Fruit fly (Drosophila melanogaster): Measurements from ENCODE around the gene Sgs7.

Gene Sgs7

DNA sequence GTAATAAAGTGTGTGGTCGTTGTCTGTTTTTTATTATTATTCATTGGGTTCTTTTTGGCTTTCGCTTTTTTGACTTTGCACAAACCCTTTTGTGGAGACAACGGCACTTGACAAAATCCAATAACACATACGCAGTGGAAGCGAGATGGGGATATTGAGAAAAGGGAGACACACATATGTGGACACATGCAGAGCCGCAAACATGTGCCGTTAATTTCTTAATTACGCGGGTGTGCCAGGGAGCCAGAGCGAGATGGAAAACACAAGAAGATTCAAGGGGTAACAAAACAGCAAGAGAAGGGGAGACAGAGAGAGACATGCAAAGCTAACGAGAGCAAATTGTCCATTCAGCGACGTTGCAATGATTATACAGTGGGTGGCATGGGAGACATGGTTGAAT, 17.2 kb upstream of the Sgs7 start (continued):
- 0 out of 3 replicates have a peak, but pooled peaks have one; percentile 14 for TF ChIP-seq row (GFP tag; IDR thresholded peaks at IDR 0.05)
- TF ChIP-seq CG17328 (GFP tag; IDR thresholded peaks at IDR 0.05) = 0 out of 2 replicates have a peak, but pooled peaks have one; percentile 11
- TF ChIP-seq mirr (GFP tag; optimal IDR thresholded peaks at IDR 0.05) = peak; percentile 30
- peak; percentile 73; the same call in 1 of the 2 replicates for TF ChIP-seq crol (GFP tag; IDR thresholded peaks at IDR 0.05)
- TF ChIP-seq Hmr (GFP tag; optimal IDR thresholded peaks at IDR 0.05) = no peak
- peak in 1 of 2 experiments; percentile 35 for TF ChIP-seq bsh (GFP tag; optimal IDR thresholded peaks at IDR 0.05)
- peak; percentile 65 for TF ChIP-seq Med (GFP tag)
- TF ChIP-seq p53 (GFP tag; optimal IDR thresholded peaks at IDR 0.05) = peak; percentile 13
- peak; percentile 0 for TF ChIP-seq dm (GFP tag; optimal IDR thresholded peaks at IDR 0.05)
- TF ChIP-seq CG1647 (GFP tag; optimal IDR thresholded peaks at IDR 0.05) = peak; percentile 38
- TF ChIP-seq CG18599 (GFP tag; optimal IDR thresholded peaks at IDR 0.05) = peak; percentile 1
- TF ChIP-seq CG18011 (GFP tag; optimal IDR thresholded peaks at IDR 0.05) = no peak
- TF ChIP-seq otp (GFP tag; IDR thresholded peaks at IDR 0.05) = no peak
- TF ChIP-seq sug (tag; optimal IDR thresholded peaks at IDR 0.05) = peak; percentile 17
- no peak for TF ChIP-seq pita (GFP tag; optimal IDR thresholded peaks at IDR 0.05)
- no peak for TF ChIP-seq pum (GFP tag; optimal IDR thresholded peaks at IDR 0.05)
- TF ChIP-seq CG7839 (tag; optimal IDR thresholded peaks at IDR 0.05) = no peak
- peak; percentile 4 for TF ChIP-seq btn (GFP tag; optimal IDR thresholded peaks at IDR 0.05)
- TF ChIP-seq CG5953 (GFP tag; IDR thresholded peaks at IDR 0.05) = 0 out of 2 replicates have a peak, but pooled peaks have one; percentile 38

DNA sequence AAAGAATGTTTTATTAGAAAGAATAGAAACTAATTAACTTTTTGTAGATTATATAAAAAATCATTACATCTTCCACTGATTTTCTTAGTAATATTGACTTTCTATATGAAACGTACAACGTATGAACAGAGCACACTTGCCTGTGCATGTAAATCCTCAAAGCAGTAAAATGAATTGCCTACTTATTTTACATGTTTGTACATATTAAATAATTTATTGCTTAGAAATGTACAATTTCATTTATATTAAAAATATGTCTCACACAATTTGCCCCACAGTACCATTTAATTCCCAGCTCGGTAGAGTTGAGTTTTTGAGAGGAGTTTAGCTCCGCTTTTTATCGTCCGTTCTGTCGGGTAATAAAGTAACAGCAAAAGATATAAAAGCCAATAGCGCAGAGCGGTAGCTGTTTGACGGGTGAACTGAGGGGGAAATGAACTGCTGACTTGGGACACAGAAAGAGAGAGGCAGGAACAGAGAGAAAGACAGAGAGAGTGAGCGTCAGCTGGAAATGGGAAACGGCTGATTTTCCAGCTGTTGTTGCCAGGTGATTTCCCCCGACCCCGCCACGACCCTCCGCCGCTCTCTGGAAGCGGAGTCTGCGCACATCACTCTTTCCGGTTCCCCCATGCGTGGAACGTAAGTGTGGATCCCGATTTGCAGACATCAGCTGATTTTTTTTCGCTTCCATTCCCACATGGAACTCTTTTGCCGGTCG, 16.4 kb upstream of the Sgs7 start:
- no peak for TF ChIP-seq ash1 (GFP tag; optimal IDR thresholded peaks at IDR 0.05)
- TF ChIP-seq CG13287 (GFP tag; IDR thresholded peaks at IDR 0.05; ENCODE audit: partially characterized antibody) = peak; percentile 47; the same call in 1 of the 2 replicates
- no peak for TF ChIP-seq ase (GFP tag; IDR thresholded peaks at IDR 0.05)
- no peak for TF ChIP-seq hkb (optimal IDR thresholded peaks at IDR 0.05)
- TF ChIP-seq hkb (GFP tag; IDR thresholded peaks at IDR 0.05) = peak; percentile 22; the same call in 1 of the 2 replicates
- no peak for TF ChIP-seq CG10366 (GFP tag; IDR thresholded peaks at IDR 0.05)
- TF ChIP-seq CG17385 (GFP tag; optimal IDR thresholded peaks at IDR 0.05) = peak; percentile 32
- no peak for TF ChIP-seq CG14050 (GFP tag; IDR thresholded peaks at IDR 0.05)
- peak; percentile 11; the same call in 1 of the 2 replicates for TF ChIP-seq HLH3B (GFP tag; IDR thresholded peaks at IDR 0.05)
- peak; percentile 76; the same call in 2 of the 3 replicates for TF ChIP-seq ci (GFP tag; IDR thresholded peaks at IDR 0.05)
- TF ChIP-seq CG10565 (GFP tag; optimal IDR thresholded peaks at IDR 0.05) = no peak
- TF ChIP-seq CG5180 (GFP tag; optimal IDR thresholded peaks at IDR 0.05) = peak; percentile 28
- TF ChIP-seq oc (tag; optimal IDR thresholded peaks at IDR 0.05) = no peak
- TF ChIP-seq bsh (GFP tag; optimal IDR thresholded peaks at IDR 0.05) = peak in 1 of 2 experiments; percentile 48
- no peak for TF ChIP-seq H2.0 (GFP tag; IDR thresholded peaks at IDR 0.05)
- peak; percentile 36 for TF ChIP-seq Hmr (GFP tag; optimal IDR thresholded peaks at IDR 0.05)
- TF ChIP-seq CG33557 (GFP tag; optimal IDR thresholded peaks at IDR 0.05) = peak; percentile 3
- peak; percentile 96 for TF ChIP-seq crol (GFP tag; IDR thresholded peaks at IDR 0.05)
- peak; percentile 50 for TF ChIP-seq CG11723 (GFP tag; optimal IDR thresholded peaks at IDR 0.05)
- no peak for TF ChIP-seq caup (GFP tag; optimal IDR thresholded peaks at IDR 0.05; ENCODE audit: severe bottlenecking)
- TF ChIP-seq CG10543 (GFP tag; optimal IDR thresholded peaks at IDR 0.05) = peak; percentile 34
- no peak for TF ChIP-seq ab (GFP tag; optimal IDR thresholded peaks at IDR 0.05)
- no peak for TF ChIP-seq NC2β (GFP tag; optimal IDR thresholded peaks at IDR 0.05)
- TF ChIP-seq peb (GFP tag; IDR thresholded peaks at IDR 0.05) = no peak
- peak; percentile 49 for TF ChIP-seq CG17912 (GFP tag; optimal IDR thresholded peaks at IDR 0.05)
- TF ChIP-seq CG9727 (GFP tag; optimal IDR thresholded peaks at IDR 0.05) = peak; percentile 16
- peak; percentile 30; the same call in 1 of the 2 replicates for TF ChIP-seq CG17328 (GFP tag; IDR thresholded peaks at IDR 0.05)
- no peak for TF ChIP-seq Mes4 (GFP tag; optimal IDR thresholded peaks at IDR 0.05)
- peak; percentile 24 for TF ChIP-seq B-H2 (GFP tag; optimal IDR thresholded peaks at IDR 0.05)
- no peak for TF ChIP-seq CG8359 (GFP tag; optimal IDR thresholded peaks at IDR 0.05; ENCODE audit: borderline replicate concordance)
- no peak for TF ChIP-seq Xrp1 (GFP tag; IDR thresholded peaks at IDR 0.05)
- no peak for TF ChIP-seq Eip74EF (GFP tag; optimal IDR thresholded peaks at IDR 0.05)
